Worm (Caenorhabditis elegans) whole organism, late embryonic: Measurements from ENCODE around the gene dos-3.

ENCODE experiments used
- C38D4.7 ChIP-seq: fragments of 200-800 bp; sonication (Bioruptor generic); optimal IDR thresholded peaks from 2 replicates; lab custom pipeline; 2018; ENCODE audit warnings: mild to moderate bottlenecking, missing genetic modification characterization, moderate library complexity, missing compliant biosample characterization
- F13H6.1 ChIP-seq: sonication (generic microtip); optimal IDR thresholded peaks from 2 replicates; lab custom pipeline; 2016; ENCODE audit warnings: missing genetic modification characterization, missing compliant biosample characterization
- K02D7.2 ChIP-seq: sonication (generic microtip); optimal IDR thresholded peaks from 2 replicates; lab custom pipeline; 2017; ENCODE audit warnings: mild to moderate bottlenecking, missing genetic modification characterization, missing compliant biosample characterization
- K09A11.1 ChIP-seq: sonication (generic microtip); optimal IDR thresholded peaks from 2 replicates; lab custom pipeline; 2017; ENCODE audit warnings: antibody characterized with exemption, mild to moderate bottlenecking, missing genetic modification characterization, missing compliant biosample characterization; ENCODE audit not compliant: insufficient read depth
- Y22D7AL.16 ChIP-seq: sonication (generic microtip); optimal IDR thresholded peaks from 2 replicates; lab custom pipeline; 2016; ENCODE audit warnings: missing genetic modification characterization, missing compliant biosample characterization
- ahr-1 ChIP-seq: sonication (generic microtip); optimal IDR thresholded peaks from 2 replicates; lab custom pipeline; 2016; ENCODE audit warnings: missing genetic modification characterization, missing compliant biosample characterization
- ama-1 ChIP-seq: fragments of 150-350 bp; optimal IDR thresholded peaks from 2 replicates; lab custom pipeline; 2014
- ceh-14 ChIP-seq: sonication (generic microtip); optimal IDR thresholded peaks from 2 replicates; lab custom pipeline; 2016; ENCODE audit warnings: missing genotype, missing genetic modification characterization, missing compliant biosample characterization
- ceh-18 ChIP-seq: sonication (generic microtip); optimal IDR thresholded peaks from 2 replicates; lab custom pipeline; 2016; ENCODE audit warnings: missing genetic modification characterization, missing compliant biosample characterization
- ceh-24 ChIP-seq: sonication (generic microtip); optimal IDR thresholded peaks from 2 replicates; lab custom pipeline; 2016; ENCODE audit warnings: mild to moderate bottlenecking, missing genetic modification characterization, missing compliant biosample characterization
- ceh-34 ChIP-seq: sonication (generic microtip); optimal IDR thresholded peaks from 2 replicates; lab custom pipeline; 2016; ENCODE audit warnings: mild to moderate bottlenecking, missing genetic modification characterization, missing compliant biosample characterization
- ceh-45 ChIP-seq: fragments of 200-800 bp; sonication (Bioruptor generic); IDR thresholded peaks from 2 replicates; pipeline ENCODE4 v1.3.6; 2022; ENCODE audit warnings: missing genetic modification reagents, missing genetic modification characterization, missing compliant biosample characterization
- ceh-9 ChIP-seq: sonication (generic microtip); optimal IDR thresholded peaks from 2 replicates; lab custom pipeline; 2016; ENCODE audit warnings: mild to moderate bottlenecking, missing genetic modification characterization, inconsistent platforms, missing compliant biosample characterization
- che-1 ChIP-seq: sonication (generic microtip); optimal IDR thresholded peaks from 2 replicates; lab custom pipeline; 2016; ENCODE audit warnings: mild to moderate bottlenecking, missing genetic modification characterization, missing compliant biosample characterization
- dmd-4 ChIP-seq: sonication (generic microtip); optimal IDR thresholded peaks from 2 replicates; lab custom pipeline; 2016; ENCODE audit warnings: borderline replicate concordance, missing genetic modification characterization, missing compliant biosample characterization
- dve-1 ChIP-seq: sonication (generic microtip); optimal IDR thresholded peaks from 2 replicates; lab custom pipeline; 2017; ENCODE audit warnings: antibody characterized with exemption, mild to moderate bottlenecking, missing genetic modification characterization, missing compliant biosample characterization
- elt-2 ChIP-seq: sonication (generic microtip); optimal IDR thresholded peaks from 2 replicates; lab custom pipeline; 2016; ENCODE audit warnings: missing genetic modification reagents, missing genetic modification characterization, missing compliant biosample characterization
- elt-4 ChIP-seq: sonication (generic microtip); optimal IDR thresholded peaks from 2 replicates; lab custom pipeline; 2016; ENCODE audit warnings: missing genetic modification characterization, missing compliant biosample characterization
- fax-1 ChIP-seq: sonication (generic microtip); optimal IDR thresholded peaks from 2 replicates; lab custom pipeline; 2016; ENCODE audit warnings: missing genotype, missing genetic modification characterization, missing compliant biosample characterization
- hlh-15 ChIP-seq: sonication (generic microtip); optimal IDR thresholded peaks from 2 replicates; lab custom pipeline; 2016; ENCODE audit warnings: missing genetic modification characterization, missing compliant biosample characterization
- hlh-6 ChIP-seq: sonication (generic microtip); optimal IDR thresholded peaks from 2 replicates; lab custom pipeline; 2016; ENCODE audit warnings: missing genotype, missing genetic modification characterization, missing compliant biosample characterization
- hlh-8 ChIP-seq: sonication (generic microtip); optimal IDR thresholded peaks from 2 replicates; lab custom pipeline; 2016; ENCODE audit warnings: missing genotype, missing genetic modification characterization, missing compliant biosample characterization
- lin-11 ChIP-seq: fragments of 200-800 bp; sonication (Bioruptor generic); optimal IDR thresholded peaks from 2 replicates; lab custom pipeline; 2018; ENCODE audit warnings: mild to moderate bottlenecking, missing genetic modification characterization, missing compliant biosample characterization
- mec-3 ChIP-seq: sonication (generic microtip); optimal IDR thresholded peaks from 2 replicates; lab custom pipeline; 2016; ENCODE audit warnings: borderline replicate concordance, missing genetic modification characterization, missing compliant biosample characterization
- nfya-1 ChIP-seq: sonication (generic microtip); optimal IDR thresholded peaks from 2 replicates; lab custom pipeline; 2017; ENCODE audit warnings: missing genetic modification characterization, mild to moderate bottlenecking, missing compliant biosample characterization, antibody characterized with exemption, moderate library complexity
- nhr-11 ChIP-seq: fragments of 150-350 bp; optimal IDR thresholded peaks from 2 replicates; lab custom pipeline; 2014; ENCODE audit warnings: missing biosample characterization, missing genetic modification characterization
- nhr-232 ChIP-seq: sonication (generic microtip); optimal IDR thresholded peaks from 2 replicates; lab custom pipeline; 2016; ENCODE audit warnings: missing genetic modification characterization, missing compliant biosample characterization
- npax-4 ChIP-seq: sonication (generic microtip); optimal IDR thresholded peaks from 2 replicates; lab custom pipeline; 2016; ENCODE audit warnings: missing genetic modification characterization, missing compliant biosample characterization
- pat-9 ChIP-seq: fragments of 200-800 bp; sonication (Bioruptor generic); optimal IDR thresholded peaks from 2 replicates; lab custom pipeline; 2018; ENCODE audit warnings: mild to moderate bottlenecking, missing genetic modification characterization, moderate library complexity, missing compliant biosample characterization
- pax-1 ChIP-seq: fragments of 150-350 bp; optimal IDR thresholded peaks from 2 replicates; lab custom pipeline; 2014; ENCODE audit warnings: missing biosample characterization, missing genetic modification characterization
- pha-2 ChIP-seq: sonication (generic microtip); optimal IDR thresholded peaks from 2 replicates; lab custom pipeline; 2017; ENCODE audit warnings: mild to moderate bottlenecking, missing genetic modification characterization, missing compliant biosample characterization
- pha-4 ChIP-seq: fragments of 150-350 bp; optimal IDR thresholded peaks from 2 replicates; lab custom pipeline; 2018; ENCODE audit warnings: missing biosample characterization, missing genetic modification reagents, missing genetic modification characterization
- pqm-1 ChIP-seq: sonication (generic microtip); optimal IDR thresholded peaks from 2 replicates; lab custom pipeline; 2016; ENCODE audit warnings: missing genetic modification characterization, missing compliant biosample characterization
- pros-1 ChIP-seq: fragments of 150-350 bp; optimal IDR thresholded peaks from 2 replicates; lab custom pipeline; 2014; ENCODE audit warnings: missing biosample characterization, missing genetic modification reagents, missing genetic modification characterization
- rnt-1 ChIP-seq: sonication (generic microtip); optimal IDR thresholded peaks from 2 replicates; lab custom pipeline; 2016; ENCODE audit warnings: missing genetic modification characterization, missing compliant biosample characterization
- sox-2 ChIP-seq: fragments of 200-800 bp; sonication (Bioruptor generic); IDR thresholded peaks from 2 replicates; pipeline ENCODE4 v1.3.6; 2022; ENCODE audit warnings: missing genetic modification reagents, missing genetic modification characterization, missing compliant biosample characterization
- sox-4 ChIP-seq: sonication (generic microtip); optimal IDR thresholded peaks from 2 replicates; lab custom pipeline; 2017; ENCODE audit warnings: mild to moderate bottlenecking, missing genetic modification characterization, inconsistent platforms, missing compliant biosample characterization
- syd-9 ChIP-seq: sonication (generic microtip); optimal IDR thresholded peaks from 2 replicates; lab custom pipeline; 2016; ENCODE audit warnings: mild to moderate bottlenecking, missing genetic modification characterization, moderate library complexity, missing compliant biosample characterization
- tbx-2 ChIP-seq: sonication (generic microtip); optimal IDR thresholded peaks from 2 replicates; lab custom pipeline; 2016; ENCODE audit warnings: missing genetic modification characterization, missing compliant biosample characterization
- unc-3 ChIP-seq, 2 experiments: fragments of 200-800 bp in 1 of 2; sonication (Bioruptor generic) in 1 of 2; sonication (generic microtip) in 1 of 2; conservative IDR thresholded peaks in 1 of 2; optimal IDR thresholded peaks in 1 of 2; 2 replicates each; pipeline versions ENCODE4 v1.3.6 to Lab custom; 2016 to 2022; ENCODE audit warnings: missing compliant biosample characterization in 2 of 2, missing genetic modification characterization in 2 of 2, missing genetic modification reagents in 1 of 2
- unc-55 ChIP-seq: sonication (generic microtip); optimal IDR thresholded peaks from 2 replicates; lab custom pipeline; 2017; ENCODE audit warnings: missing biosample characterization, missing genetic modification reagents, missing genetic modification characterization
- unc-86 ChIP-seq: sonication (generic microtip); optimal IDR thresholded peaks from 2 replicates; lab custom pipeline; 2016; ENCODE audit warnings: missing genetic modification characterization, missing compliant biosample characterization
- zip-5 ChIP-seq: sonication (generic microtip); optimal IDR thresholded peaks from 2 replicates; lab custom pipeline; 2016; ENCODE audit warnings: missing genetic modification characterization, missing compliant biosample characterization

The dos-3 gene

ce11 chrIII:835713-836278 is 3.6 kb downstream of the dos-3 start (continued):
- TF ChIP-seq hlh-8 (tag; lab: Kevin White, UChicago) (no peak), lin-11 (tag; lab: Kevin White, UChicago) (peak; percentile 57), zip-5 (tag; lab: Kevin White, UChicago) (no peak), F13H6.1 (tag; lab: Kevin White, UChicago) (peak; percentile 13), ceh-9 (tag; lab: Kevin White, UChicago) (peak; percentile 22), pha-2 (tag; lab: Kevin White, UChicago) (peak; percentile 77), ceh-24 (peak; percentile 30), dve-1 (peak; percentile 43), ceh-34 (tag; lab: Kevin White, UChicago) (no peak), pha-4 (no peak), C38D4.7 (peak; percentile 61), elt-2 (tag; lab: Kevin White, UChicago) (peak; percentile 9), pax-1 (tag; lab: Kevin White, UChicago) (no peak), dmd-4 (no peak), sox-2 (no peak; the same call in 1 of the 2 replicates), npax-4 (tag; lab: Kevin White, UChicago) (no peak), unc-3 (GFP tag; conservative IDR thresholded peaks at IDR 0.05; lab: Robert Waterston, UW) (peak; percentile 26; the same call in 1 of the 2 replicates), unc-3 (tag; optimal IDR thresholded peaks at IDR 0.05; lab: Kevin White, UChicago) (no peak), unc-55 (GFP tag; lab: Kevin White, UChicago) (no peak), sox-4 (peak; percentile 70), nhr-232 (tag; lab: Kevin White, UChicago) (no peak), ama-1 (peak; percentile 95), K02D7.2 (tag; lab: Kevin White, UChicago) (peak; percentile 52), ceh-45 (GFP tag; lab: Robert Waterston, UW) (peak; percentile 70), Y22D7AL.16 (tag; lab: Kevin White, UChicago) (peak; percentile 50)
- TF ChIP-seq, all 69 proteins: peak for 26

DNA sequence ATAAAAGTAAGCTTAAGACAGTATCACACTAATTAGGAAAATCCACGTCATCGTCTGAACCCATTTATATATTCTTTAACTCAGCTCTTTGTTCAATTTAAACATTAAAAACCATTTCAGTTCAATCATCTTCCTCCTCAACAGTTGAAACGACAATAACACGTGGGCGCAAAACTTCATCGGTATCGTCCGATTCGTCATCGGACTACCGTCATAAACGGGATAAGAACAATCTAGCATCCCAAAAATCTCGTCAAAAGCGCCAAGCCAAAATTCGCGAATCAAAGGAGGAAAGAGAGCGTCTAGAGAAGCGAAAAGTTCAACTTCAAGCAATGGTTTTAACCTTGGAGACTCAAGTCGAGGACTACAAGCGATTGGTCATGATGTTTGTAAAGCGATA is 4.2 kb downstream of the dos-3 start:
- TF ChIP-seq ama-1: peak; percentile 54
- no peak for TF ChIP-seq fax-1 (tag; lab: Kevin White, UChicago)
- TF ChIP-seq, all 69 proteins: peak for 1

- TF ChIP-seq fax-1 (tag; lab: Kevin White, UChicago) (no peak), ceh-45 (GFP tag; lab: Robert Waterston, UW) (0 out of 2 replicates have a peak, but pooled peaks have one; percentile 25), nfya-1 (no peak), hlh-6 (no peak), ahr-1 (tag; lab: Kevin White, UChicago) (no peak)
- TF ChIP-seq, all 69 proteins: peak for 1
Measured at ce11 chrIII:834443-834815, 5.0 kb downstream of the dos-3 start.

DNA sequence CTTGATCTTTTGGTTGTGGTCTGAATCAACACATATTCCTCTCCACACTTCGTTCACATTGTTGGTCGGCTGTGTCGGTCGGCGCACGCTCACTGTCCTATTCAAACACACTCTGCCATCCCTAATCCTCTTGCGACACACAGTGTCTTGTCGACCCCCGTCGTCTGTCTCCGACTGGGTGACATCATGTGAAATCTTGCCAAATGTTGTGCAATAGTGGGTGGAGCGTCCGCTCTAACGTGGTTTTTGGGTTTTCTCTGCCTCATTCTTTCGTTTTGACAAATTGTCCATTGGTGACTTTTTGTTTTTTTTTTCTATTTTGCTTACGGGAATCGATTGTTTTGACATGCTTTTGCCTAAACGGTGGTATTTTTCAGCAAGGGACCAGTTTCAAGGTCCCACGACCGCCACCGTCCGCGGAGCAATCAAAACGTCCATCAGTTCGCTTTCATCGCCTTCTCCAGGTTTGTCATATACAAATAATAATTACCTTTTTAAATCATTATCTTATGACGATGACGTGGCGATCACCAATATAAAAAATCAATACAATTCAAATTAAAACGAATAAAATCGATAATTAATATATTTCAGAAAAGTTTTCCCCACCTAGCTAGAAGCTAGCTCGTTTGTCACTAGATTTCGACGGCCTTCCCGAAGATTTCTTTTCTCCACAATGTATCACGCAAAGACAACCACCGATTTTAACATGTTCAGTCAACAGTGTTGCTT is 5.5 kb downstream of the dos-3 start:
- TF ChIP-seq ceh-14 (tag; lab: Kevin White, UChicago) (no peak), hlh-15 (tag; lab: Kevin White, UChicago) (no peak), sox-4 (no peak), C38D4.7 (no peak), ceh-45 (GFP tag; lab: Robert Waterston, UW) (no peak), hlh-8 (tag; lab: Kevin White, UChicago) (peak; percentile 14), unc-55 (GFP tag; lab: Kevin White, UChicago) (peak; percentile 91), nhr-232 (tag; lab: Kevin White, UChicago) (no peak), npax-4 (tag; lab: Kevin White, UChicago) (no peak), fax-1 (tag; lab: Kevin White, UChicago) (no peak), pqm-1 (tag; lab: Kevin White, UChicago) (peak; percentile 42), elt-4 (tag; lab: Kevin White, UChicago) (no peak), K09A11.1 (tag; lab: Kevin White, UChicago) (peak; percentile 65), Y22D7AL.16 (tag; lab: Kevin White, UChicago) (no peak), ceh-24 (no peak), pha-2 (tag; lab: Kevin White, UChicago) (peak; percentile 18), pat-9 (tag; lab: Kevin White, UChicago) (no peak), tbx-2 (tag; lab: Kevin White, UChicago) (peak; percentile 95), mec-3 (no peak), che-1 (tag; lab: Kevin White, UChicago) (no peak), pros-1 (tag; lab: Kevin White, UChicago) (no peak), rnt-1 (tag; lab: Kevin White, UChicago) (peak; percentile 85), ceh-18 (tag; lab: Kevin White, UChicago) (peak; percentile 82), unc-86 (tag; lab: Kevin White, UChicago) (no peak), ahr-1 (tag; lab: Kevin White, UChicago) (no peak), nhr-11 (no peak), syd-9 (tag; lab: Kevin White, UChicago) (no peak)
